Worm (Caenorhabditis elegans) whole organism, L4 larva: Measurements from ENCODE around the gene M05D6.5.

ENCODE experiments used
- F26F4.8 ChIP-seq: fragments of 200-800 bp; sonication (Bioruptor generic); conservative IDR thresholded peaks from 2 replicates; pipeline ENCODE4 v1.3.6; 2022; ENCODE audit warnings: missing genetic modification characterization, missing compliant biosample characterization
- F44E2.7 ChIP-seq: fragments of 200-800 bp; sonication (Bioruptor generic); IDR thresholded peaks from 2 replicates; pipeline ENCODE4 v2.1.2; 2022; ENCODE audit warnings: missing genetic modification characterization, missing compliant biosample characterization
- F49E8.2 ChIP-seq: sonication (generic microtip); optimal IDR thresholded peaks from 2 replicates; lab custom pipeline; 2016; ENCODE audit warnings: missing compliant biosample characterization, mild to moderate bottlenecking, missing genetic modification characterization, borderline replicate concordance
- Y5F2A.4 ChIP-seq: fragments of 200-800 bp; sonication (Bioruptor generic); optimal IDR thresholded peaks from 2 replicates; lab custom pipeline; 2018; ENCODE audit warnings: mild to moderate bottlenecking, missing genetic modification characterization, missing compliant biosample characterization
- Y75B8A.6 ChIP-seq: fragments of 200-800 bp; sonication (Bioruptor generic); IDR thresholded peaks from 2 replicates; pipeline ENCODE4 v1.3.6; 2022; ENCODE audit warnings: missing genetic modification reagents, missing genetic modification characterization, missing compliant biosample characterization
- aha-1 ChIP-seq: fragments of 150-350 bp; peaks from one replicate; lab custom pipeline; 2014; ENCODE audit warnings: missing biosample characterization, missing genetic modification characterization
- aly-2 ChIP-seq: sonication (generic microtip); optimal IDR thresholded peaks from 2 replicates; lab custom pipeline; 2018; ENCODE audit warnings: missing biosample characterization, missing genetic modification characterization
- cey-2 ChIP-seq: sonication (generic microtip); optimal IDR thresholded peaks from 3 replicates; lab custom pipeline; 2017; ENCODE audit warnings: missing genetic modification characterization, mild to moderate bottlenecking, missing compliant biosample characterization, antibody characterized with exemption, borderline replicate concordance; ENCODE audit not compliant: insufficient read depth
- daf-19 ChIP-seq: fragments of 200-800 bp; sonication (Bioruptor generic); conservative IDR thresholded peaks from 2 replicates; pipeline ENCODE4 v1.3.6; 2022; ENCODE audit warnings: missing genetic modification characterization, missing compliant biosample characterization
- dmd-6 ChIP-seq: fragments of 200-800 bp; sonication (Bioruptor generic); IDR thresholded peaks from 2 replicates; pipeline ENCODE4 v1.3.6; 2022; ENCODE audit warnings: missing genetic modification reagents, missing genetic modification characterization, missing compliant biosample characterization
- dmd-8 ChIP-seq: fragments of 200-800 bp; sonication (Bioruptor generic); IDR thresholded peaks from 2 replicates; pipeline ENCODE4 v1.3.6; 2022; ENCODE audit warnings: missing genetic modification characterization, missing compliant biosample characterization
- duxl-1 ChIP-seq: sonication (generic microtip); optimal IDR thresholded peaks from 2 replicates; lab custom pipeline; 2016; ENCODE audit warnings: mild to moderate bottlenecking, missing genetic modification characterization, moderate library complexity, missing compliant biosample characterization; ENCODE audit not compliant: poor library complexity
- egl-27 ChIP-seq: sonication (generic microtip); optimal IDR thresholded peaks from 3 replicates; lab custom pipeline; 2017; ENCODE audit warnings: missing biosample characterization, missing genetic modification reagents, missing genetic modification characterization
- hlh-11 ChIP-seq: fragments of 200-800 bp; sonication (Bioruptor generic); optimal IDR thresholded peaks from 2 replicates; lab custom pipeline; 2018; ENCODE audit warnings: mild to moderate bottlenecking, missing genetic modification characterization, missing compliant biosample characterization
- hlh-30 ChIP-seq: sonication (generic microtip); optimal IDR thresholded peaks from 2 replicates; lab custom pipeline; 2017; ENCODE audit warnings: antibody characterized with exemption, mild to moderate bottlenecking, missing genetic modification characterization, missing compliant biosample characterization; ENCODE audit not compliant: insufficient read depth
- lin-29 ChIP-seq: fragments of 200-800 bp; sonication (Bioruptor generic); IDR thresholded peaks from 2 replicates; pipeline ENCODE4 v1.3.6; 2022; ENCODE audit warnings: missing genetic modification reagents, missing genetic modification characterization, missing compliant biosample characterization
- lsy-2 ChIP-seq, 2 experiments: fragments of 150-350 bp in 1 of 2; sonication (generic microtip) in 1 of 2; optimal IDR thresholded peaks; 2 replicates each; lab custom pipeline; 2014 to 2017; ENCODE audit warnings: missing biosample characterization in 2 of 2, missing genetic modification characterization in 2 of 2
- madf-9 ChIP-seq: fragments of 200-800 bp; sonication (Bioruptor generic); conservative IDR thresholded peaks from 2 replicates; pipeline ENCODE4 v1.3.6; 2022; ENCODE audit warnings: missing genetic modification reagents, missing genetic modification characterization, missing compliant biosample characterization
- mdl-1 ChIP-seq, 2 experiments: fragments of 150-350 bp in 1 of 2; sonication (generic microtip) in 1 of 2; optimal IDR thresholded peaks; 2 replicates each; lab custom pipeline; 2014 to 2017; ENCODE audit warnings: missing biosample characterization in 2 of 2, missing genetic modification characterization in 2 of 2
- mdt-29 ChIP-seq: fragments of 200-800 bp; sonication (Bioruptor generic); IDR thresholded peaks from 2 replicates; pipeline ENCODE4 v1.3.6; 2022; ENCODE audit warnings: missing genetic modification reagents, missing genetic modification characterization, missing compliant biosample characterization
- mep-1 ChIP-seq: fragments of 150-350 bp; sonication (generic microtip); optimal IDR thresholded peaks from 3 replicates; lab custom pipeline; 2014; ENCODE audit warnings: missing biosample characterization, missing genetic modification characterization
- mxl-3 ChIP-seq: fragments of 200-800 bp; sonication (Bioruptor generic); optimal IDR thresholded peaks from 2 replicates; lab custom pipeline; 2018; ENCODE audit warnings: mild to moderate bottlenecking, missing genetic modification characterization, missing compliant biosample characterization
- nhr-10 ChIP-seq: fragments of 150-350 bp; optimal IDR thresholded peaks from 2 replicates; lab custom pipeline; 2014; ENCODE audit warnings: missing biosample characterization, missing genetic modification characterization
- nhr-11 ChIP-seq: fragments of 150-350 bp; optimal IDR thresholded peaks from 2 replicates; lab custom pipeline; 2014; ENCODE audit warnings: missing biosample characterization, missing genetic modification characterization
- nhr-111 ChIP-seq: fragments of 200-800 bp; sonication (Bioruptor generic); optimal IDR thresholded peaks from 2 replicates; lab custom pipeline; 2018; ENCODE audit warnings: mild to moderate bottlenecking, missing genetic modification characterization, missing compliant biosample characterization
- nhr-25 ChIP-seq: sonication (generic microtip); optimal IDR thresholded peaks from 2 replicates; lab custom pipeline; 2017; ENCODE audit warnings: missing genetic modification characterization, mild to moderate bottlenecking, missing compliant biosample characterization, antibody characterized with exemption, moderate library complexity, borderline replicate concordance; ENCODE audit not compliant: insufficient read depth
- nhr-28 ChIP-seq: fragments of 150-350 bp; optimal IDR thresholded peaks from 2 replicates; lab custom pipeline; 2014; ENCODE audit warnings: missing biosample characterization, missing genetic modification characterization
- nhr-42 ChIP-seq: fragments of 200-800 bp; sonication (Bioruptor generic); IDR thresholded peaks from 2 replicates; pipeline ENCODE4 v1.3.6; 2022; ENCODE audit warnings: missing genetic modification characterization, missing compliant biosample characterization
- pha-4 ChIP-seq, 2 experiments: fragments of 150-350 bp in 1 of 2; fragments of 200-800 bp in 1 of 2; sonication (Bioruptor generic) in 1 of 2; IDR thresholded peaks in 1 of 2; optimal IDR thresholded peaks in 1 of 2; 2 replicates each; pipeline versions ENCODE4 v1.3.6 to Lab custom; 2014 to 2022; ENCODE audit warnings: missing genetic modification characterization in 2 of 2, missing genetic modification reagents in 2 of 2, missing biosample characterization in 1 of 2, missing compliant biosample characterization in 1 of 2
- unc-62 ChIP-seq, 3 experiments: fragments of 150-350 bp in 1 of 3; sonication (generic microtip); optimal IDR thresholded peaks in 2 of 3; peaks in 1 of 3; 1 replicate in 1 of 3; 2 replicates in 2 of 3; lab custom pipeline; 2014 to 2017; ENCODE audit warnings: missing biosample characterization in 3 of 3, missing genetic modification characterization in 3 of 3, missing genetic modification reagents in 3 of 3, missing genotype in 1 of 3

M05D6.5 gene

ce11 chrII:8441519-8441918, 40.5 kb downstream of the M05D6.5 start (continued):
- TF ChIP-seq egl-27 (tag; lab: Kevin White, UChicago) (no peak), nhr-25 (tag; lab: Kevin White, UChicago) (peak; percentile 9), dmd-8 (GFP tag; lab: Robert Waterston, UW) (peak; percentile 99)

- no peak for TF ChIP-seq mdt-29 (GFP tag; lab: Robert Waterston, UW)
- peak; percentile 47 for TF ChIP-seq hlh-30
- peak; percentile 5 for TF ChIP-seq aha-1 (tag; lab: Kevin White, UChicago)
- no peak for TF ChIP-seq F26F4.8
- peak; percentile 34 for TF ChIP-seq nhr-25 (tag; lab: Kevin White, UChicago)
- no peak for TF ChIP-seq Y5F2A.4
- peak; percentile 37 for TF ChIP-seq mep-1 (tag; lab: Kevin White, UChicago)
- TF ChIP-seq lin-29 (GFP tag; lab: Robert Waterston, UW) = no peak
- peak; percentile 18; the same call in 1 of the 2 replicates for TF ChIP-seq dmd-6
- peak in 1 of 2 experiments; percentile 67 for TF ChIP-seq mdl-1 (tag; optimal IDR thresholded peaks at IDR 0.05; lab: Kevin White, UChicago)
- TF ChIP-seq daf-19 (GFP tag; lab: Robert Waterston, UW) = no peak
- no peak for TF ChIP-seq F49E8.2 (tag; lab: Kevin White, UChicago)
- TF ChIP-seq Y75B8A.6 (GFP tag; lab: Robert Waterston, UW) = no peak
- TF ChIP-seq nhr-111 (GFP tag; lab: Kevin White, UChicago) = no peak
- TF ChIP-seq F44E2.7 (GFP tag; lab: Robert Waterston, UW) = no peak
- TF ChIP-seq pha-4 (GFP tag; IDR thresholded peaks at IDR 0.05; lab: Robert Waterston, UW) = no peak
- TF ChIP-seq pha-4 (tag; optimal IDR thresholded peaks at IDR 0.05; lab: Kevin White, UChicago) = no peak
- TF ChIP-seq hlh-11 (tag; lab: Kevin White, UChicago) = peak; percentile 61
- peak; percentile 51 for TF ChIP-seq nhr-10 (tag; lab: Kevin White, UChicago)
- TF ChIP-seq lsy-2 (tag; optimal IDR thresholded peaks at IDR 0.05; lab: Kevin White, UChicago) = peak in 1 of 2 experiments; percentile 9
- no peak for TF ChIP-seq duxl-1 (tag; lab: Kevin White, UChicago)
- peak; percentile 97 for TF ChIP-seq nhr-28 (tag; lab: Kevin White, UChicago)
- no peak for TF ChIP-seq madf-9
- peak; percentile 57 for TF ChIP-seq cey-2 (tag; lab: Kevin White, UChicago)
Measured at ce11 chrII:8440792-8441191, 41.2 kb downstream of the M05D6.5 start.

ce11 chrII:8440097-8440496, 41.9 kb downstream of the M05D6.5 start:
- TF ChIP-seq aly-2 (tag; lab: Kevin White, UChicago) (no peak), mxl-3 (GFP tag; lab: Kevin White, UChicago) (no peak), Y5F2A.4 (no peak), hlh-11 (tag; lab: Kevin White, UChicago) (peak; percentile 11), nhr-10 (tag; lab: Kevin White, UChicago) (no peak), mdl-1 (tag; optimal IDR thresholded peaks at IDR 0.05; lab: Kevin White, UChicago) (peak in 1 of 2 experiments; percentile 35), nhr-28 (tag; lab: Kevin White, UChicago) (peak; percentile 77), dmd-6 (peak; percentile 48; the same call in 1 of the 2 replicates), hlh-30 (peak; percentile 51)

DNA sequence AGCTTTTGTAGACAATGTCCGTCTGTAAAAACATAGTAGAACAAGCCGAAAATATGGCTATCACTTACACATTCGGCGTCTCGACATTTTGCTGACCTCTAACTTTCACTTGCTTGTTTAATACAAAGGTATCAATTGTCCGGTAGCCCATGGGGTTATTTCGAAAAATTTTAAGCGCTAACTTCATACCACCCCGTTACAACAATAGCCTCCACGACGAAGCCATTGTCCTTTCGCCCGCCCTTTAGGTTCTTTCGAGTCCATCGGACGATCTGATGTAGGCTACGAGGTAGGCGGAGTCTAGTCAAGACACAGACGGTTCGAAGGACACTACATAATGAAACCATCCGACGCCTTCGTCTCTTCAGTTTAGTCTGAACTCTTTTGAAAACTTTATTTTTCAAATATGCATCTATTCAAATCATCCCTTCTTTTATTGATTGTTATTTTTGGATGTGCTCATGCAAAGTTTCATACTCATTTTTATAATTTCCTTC, 43.2 kb downstream of the M05D6.5 start, which contains the start of gene lips-10:
Gene lips-10 (plus strand): TSS at position 378 of the 497 bp plus-strand sequence.
- TF ChIP-seq nhr-28 (tag; lab: Kevin White, UChicago) = peak; percentile 91
- no peak for TF ChIP-seq nhr-11
- TF ChIP-seq unc-62 (GFP tag; optimal IDR thresholded peaks at IDR 0.05 in 1 of 2; lab: Kevin White, UChicago) = peak in 1 of 2 experiments; percentile 13
- TF ChIP-seq unc-62 (tag; optimal IDR thresholded peaks at IDR 0.05; lab: Kevin White, UChicago) = no peak

- TF ChIP-seq nhr-42 (no peak), unc-62 (GFP tag; optimal IDR thresholded peaks at IDR 0.05 in 1 of 2; lab: Kevin White, UChicago) (peak in 1 of 2 experiments; percentile 68), unc-62 (tag; optimal IDR thresholded peaks at IDR 0.05; lab: Kevin White, UChicago) (no peak), aha-1 (tag; lab: Kevin White, UChicago) (peak; percentile 84)
Measured at ce11 chrII:8437035-8437434, 45.0 kb downstream of the M05D6.5 start, which contains the start of gene acp-3. Gene acp-3 (minus strand): TSS chrII:8437135.
